Fruit fly (Drosophila melanogaster) S2 (cell line): ENCODE data around the gene CG11842.

ENCODE experiments used
- CG8478 ChIP-seq: fragments of >200 bp; optimal IDR thresholded peaks from 2 replicates; lab custom pipeline; 2018
- CTCF ChIP-seq, 2 experiments: fragments of >200 bp; optimal IDR thresholded peaks; 2 replicates each; lab custom pipeline; 2018

dm6 chr3R:29098022-29098421 is 45.5 kb downstream of the CG11842 start:
- TF ChIP-seq CG8478 (lab: Kevin White, UChicago), result no peak
- TF ChIP-seq CTCF (optimal IDR thresholded peaks at IDR 0.05; lab: Kevin White, UChicago), result no peak
